Fruit fly (Drosophila melanogaster) S2 (cell line): Measurements from ENCODE around the gene P5cr-2.

ENCODE experiments used
- CG8478 ChIP-seq: fragments of >200 bp; optimal IDR thresholded peaks from 2 replicates; lab custom pipeline; 2018
- CTCF ChIP-seq, 2 experiments: fragments of >200 bp; optimal IDR thresholded peaks; 2 replicates each; lab custom pipeline; 2018

dm6 chr3R:17546115-17546705 lies 11.6 kb downstream of the P5cr-2 start, which contains the start of gene Prx3:
- TF ChIP-seq CTCF (optimal IDR thresholded peaks at IDR 0.05; lab: Kevin White, UChicago) = no peak
- TF ChIP-seq CG8478 (lab: Kevin White, UChicago) = no peak
